Worm (Caenorhabditis elegans) whole organism, mixed stage, embryonic: Measurements from ENCODE around the gene R05D3.12.

Experiments used
- lin-32 ChIP-seq: fragments of 200-800 bp; sonication (Bioruptor generic); optimal IDR thresholded peaks from 2 replicates; lab custom pipeline; 2018; ENCODE audit warnings: mild to moderate bottlenecking, missing genetic modification characterization, missing compliant biosample characterization
- nhr-12 ChIP-seq: fragments of 150-350 bp; optimal IDR thresholded peaks from 2 replicates; lab custom pipeline; 2014; ENCODE audit warnings: missing biosample characterization, missing genetic modification characterization

ce11 chrIII:8334432-8334831, 46.3 kb upstream of the R05D3.12 start, which contains the start of gene ZC262.4:
- no peak for TF ChIP-seq lin-32 (GFP tag; lab: Kevin White, UChicago)
- TF ChIP-seq nhr-12 (tag; lab: Kevin White, UChicago), result no peak
